Worm (Caenorhabditis elegans) whole organism, midembryonic: Measurements from ENCODE around the gene Y6D1A.1.

Source experiments
- cog-1 ChIP-seq: sonication (generic microtip); optimal IDR thresholded peaks from 2 replicates; lab custom pipeline; 2016; ENCODE audit warnings: missing genetic modification characterization, missing compliant biosample characterization
- flt-1 ChIP-seq: fragments of 200-800 bp; sonication (Bioruptor generic); IDR thresholded peaks from 2 replicates; pipeline ENCODE4 v1.3.6; 2022; ENCODE audit warnings: missing genetic modification characterization, missing compliant biosample characterization

DNA sequence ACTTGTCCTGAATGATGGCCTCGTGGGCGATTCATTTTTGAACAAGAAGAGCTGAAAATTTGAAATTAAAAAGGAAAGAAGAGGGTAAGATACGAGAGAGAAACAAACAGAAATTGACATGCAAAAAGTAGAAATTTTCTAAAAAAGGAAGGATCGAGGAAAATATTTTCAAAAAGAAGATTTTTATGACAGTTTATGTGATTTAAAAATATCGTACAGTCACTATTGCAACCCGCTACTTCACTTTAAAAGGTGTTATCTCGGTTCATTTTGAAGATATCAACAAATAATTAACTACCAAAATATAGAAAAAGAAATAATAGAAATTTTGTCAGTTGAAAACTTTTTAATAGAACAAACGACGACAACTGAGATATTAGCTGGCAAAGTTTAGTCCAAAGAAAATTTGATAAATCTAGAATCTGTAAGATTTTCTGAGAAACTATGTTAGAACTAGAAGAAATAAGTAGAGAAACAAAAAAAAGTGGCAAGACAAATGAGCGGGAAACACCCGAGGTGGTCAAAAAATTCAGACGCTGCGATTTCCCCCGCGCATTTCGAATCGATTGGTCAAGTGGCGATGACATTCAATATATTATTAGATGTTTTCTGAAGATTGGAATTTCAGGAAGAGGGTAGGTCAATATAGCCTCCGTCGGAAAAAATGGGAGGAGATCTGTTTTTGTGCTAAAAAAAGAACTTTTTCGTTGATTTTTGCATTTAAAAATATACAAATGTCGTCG is at the start of gene Y6D1A.1:
- TF ChIP-seq cog-1 (no peak), flt-1 (GFP tag; lab: Robert Waterston, UW) (no peak)
